Worm (Caenorhabditis elegans): ENCODE results near the gene dod-6.

- TF ChIP-seq pqm-1 (tag; optimal IDR thresholded peaks at IDR 0.05) (no peak), ztf-4 (tag; optimal IDR thresholded peaks at IDR 0.05) (no peak), tbx-2 (tag; optimal IDR thresholded peaks at IDR 0.05) (no peak), egl-27 (tag; optimal IDR thresholded peaks at IDR 0.05) (no peak), zag-1 (tag; optimal IDR thresholded peaks at IDR 0.05) (no peak), nhr-76 (tag; optimal IDR thresholded peaks at IDR 0.05) (no peak), efl-1 (optimal IDR thresholded peaks at IDR 0.05) (no peak), efl-1 (GFP tag; optimal IDR thresholded peaks at IDR 0.05 in 1 of 2) (no peak)
Measured at ce11 chrIII:10233979-10234378, 36.5 kb downstream of the dod-6 start, which contains the start of gene paml-1.
